Worm (Caenorhabditis elegans) whole organism, L1 larva: ENCODE measurements around the gene R09D1.14.

Experiments used
- ceh-63 ChIP-seq: fragments of 200-800 bp; sonication (Bioruptor generic); optimal IDR thresholded peaks from 2 replicates; lab custom pipeline; 2018; ENCODE audit warnings: mild to moderate bottlenecking, missing genetic modification characterization, missing compliant biosample characterization
- irx-1 ChIP-seq: sonication (generic microtip); optimal IDR thresholded peaks from 2 replicates; lab custom pipeline; 2016; ENCODE audit warnings: missing genetic modification characterization, missing compliant biosample characterization
- mep-1 ChIP-seq: fragments of 150-350 bp; optimal IDR thresholded peaks from 2 replicates; lab custom pipeline; 2014; ENCODE audit warnings: missing biosample characterization, missing genetic modification characterization
- nhr-11 ChIP-seq: fragments of 150-350 bp; optimal IDR thresholded peaks from 2 replicates; lab custom pipeline; 2014; ENCODE audit warnings: missing biosample characterization, missing genetic modification characterization
- tbx-2 ChIP-seq: sonication (generic microtip); optimal IDR thresholded peaks from 2 replicates; lab custom pipeline; 2016; ENCODE audit warnings: missing genetic modification characterization, missing compliant biosample characterization

DNA sequence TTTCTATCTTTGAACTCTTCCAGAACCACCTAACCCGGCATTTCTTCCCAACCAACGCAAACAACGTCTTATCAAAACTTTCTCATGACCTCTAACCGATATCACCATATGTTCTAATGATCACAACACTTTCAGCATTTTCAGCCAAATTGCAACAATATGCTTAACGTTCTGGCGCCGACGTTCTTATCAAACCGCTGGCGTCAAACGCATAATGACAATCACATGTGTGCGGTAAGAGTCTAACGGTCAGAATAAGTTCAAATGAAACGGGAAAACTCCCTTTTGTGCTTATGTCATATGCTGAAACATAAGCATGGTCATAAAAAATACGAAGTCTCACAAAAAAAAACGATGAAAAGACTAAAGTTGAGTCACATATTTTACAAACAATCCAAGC, 41.6 kb upstream of the R09D1.14 start:
- no peak for TF ChIP-seq irx-1 (tag; lab: Kevin White, UChicago)
- TF ChIP-seq ceh-63 (GFP tag; lab: Kevin White, UChicago), result no peak
- no peak for TF ChIP-seq nhr-11 (tag; lab: Kevin White, UChicago)
- TF ChIP-seq mep-1 (tag; lab: Kevin White, UChicago), result no peak
- TF ChIP-seq tbx-2 (tag; lab: Kevin White, UChicago), result no peak
